Fruit fly (Drosophila melanogaster) whole organism, embryonic: ENCODE results near the gene Rpn1.

Experiments
- BtbVII ChIP-seq: fragments of 200-800 bp; sonication (Bioruptor generic); optimal IDR thresholded peaks from 3 replicates; lab custom pipeline; 2017; ENCODE audit warnings: missing biosample characterization, mild to moderate bottlenecking, missing genetic modification characterization
- CG12219 ChIP-seq: fragments of 200-800 bp; sonication (Bioruptor generic); optimal IDR thresholded peaks from 3 replicates; lab custom pipeline; 2018; ENCODE audit warnings: missing biosample characterization, mild to moderate bottlenecking, missing genetic modification characterization
- CG13424 ChIP-seq: fragments of 200-800 bp; sonication (Bioruptor generic); optimal IDR thresholded peaks from 2 replicates; lab custom pipeline; 2019; ENCODE audit warnings: missing biosample characterization, mild to moderate bottlenecking, missing genetic modification characterization, moderate library complexity
- CG1603 ChIP-seq: fragments of 200-800 bp; sonication (Bioruptor generic); optimal IDR thresholded peaks from 2 replicates; lab custom pipeline; 2019; ENCODE audit warnings: missing biosample characterization, mild to moderate bottlenecking, missing genetic modification characterization, moderate library complexity
- CG17186 ChIP-seq: fragments of 200-800 bp; sonication (Bioruptor generic); optimal IDR thresholded peaks from 3 replicates; lab custom pipeline; 2017; ENCODE audit warnings: missing biosample characterization, missing genetic modification reagents, missing genetic modification characterization
- CG18011 ChIP-seq: fragments of 200-800 bp; sonication (Bioruptor generic); optimal IDR thresholded peaks from 2 replicates; lab custom pipeline; 2017; ENCODE audit warnings: missing biosample characterization, missing genetic modification characterization, mild to moderate bottlenecking, moderate library complexity, missing genotype
- CG2120 ChIP-seq: fragments of 200-800 bp; sonication (Bioruptor generic); optimal IDR thresholded peaks from 3 replicates; lab custom pipeline; 2016; ENCODE audit warnings: missing biosample characterization, missing genetic modification characterization
- CG30431 ChIP-seq: fragments of 200-800 bp; sonication (Bioruptor generic); optimal IDR thresholded peaks from 2 replicates; lab custom pipeline; 2017; ENCODE audit warnings: missing biosample characterization, missing genetic modification characterization
- CG31365 ChIP-seq: fragments of 200-800 bp; sonication (Bioruptor generic); optimal IDR thresholded peaks from 2 replicates; lab custom pipeline; 2018; ENCODE audit warnings: missing biosample characterization, mild to moderate bottlenecking, missing genetic modification characterization
- CG3163 ChIP-seq: fragments of 200-800 bp; sonication (Bioruptor generic); optimal IDR thresholded peaks from 3 replicates; lab custom pipeline; 2016; ENCODE audit warnings: missing biosample characterization, missing genetic modification characterization
- CG3281 ChIP-seq: fragments of 200-800 bp; sonication (Bioruptor generic); optimal IDR thresholded peaks from 3 replicates; lab custom pipeline; 2017; ENCODE audit warnings: missing biosample characterization, mild to moderate bottlenecking, missing genetic modification characterization
- CG33213 ChIP-seq: fragments of 200-800 bp; sonication (Bioruptor generic); optimal IDR thresholded peaks from 3 replicates; lab custom pipeline; 2016; ENCODE audit warnings: missing biosample characterization, missing genetic modification characterization
- CG34224 ChIP-seq: fragments of 200-800 bp; sonication (Bioruptor generic); IDR thresholded peaks from 3 replicates; pipeline ENCODE4 v1.3.6; 2022; ENCODE audit warnings: missing biosample characterization, missing genetic modification characterization; ENCODE audit not compliant: partially characterized antibody
- CG3847 ChIP-seq: fragments of 200-800 bp; sonication (Bioruptor generic); IDR thresholded peaks from 2 replicates; pipeline ENCODE4 v1.3.6; 2022; ENCODE audit warnings: missing biosample characterization, missing genetic modification characterization
- CG6175 ChIP-seq: fragments of 200-800 bp; sonication (Bioruptor generic); IDR thresholded peaks from 3 replicates; pipeline ENCODE4 v1.3.6; 2022; ENCODE audit warnings: missing biosample characterization, missing genetic modification characterization
- CG6854 ChIP-seq: fragments of 200-800 bp; sonication (Bioruptor generic); optimal IDR thresholded peaks from 3 replicates; lab custom pipeline; 2017; ENCODE audit warnings: missing biosample characterization, mild to moderate bottlenecking, missing genetic modification characterization
- CG7271 ChIP-seq: fragments of 200-800 bp; sonication (Bioruptor generic); optimal IDR thresholded peaks from 2 replicates; lab custom pipeline; 2018; ENCODE audit warnings: missing biosample characterization, mild to moderate bottlenecking, missing genetic modification characterization, moderate library complexity
- CG7786 ChIP-seq: fragments of 200-800 bp; sonication (Bioruptor generic); optimal IDR thresholded peaks from 2 replicates; lab custom pipeline; 2016; ENCODE audit warnings: missing biosample characterization, missing genetic modification characterization
- CG8089 ChIP-seq: fragments of 200-800 bp; sonication (Bioruptor generic); optimal IDR thresholded peaks from 3 replicates; lab custom pipeline; 2016; ENCODE audit warnings: missing biosample characterization, missing genetic modification characterization
- CG8281 ChIP-seq: fragments of 200-800 bp; sonication (Bioruptor generic); optimal IDR thresholded peaks from 2 replicates; lab custom pipeline; 2018; ENCODE audit warnings: missing biosample characterization, mild to moderate bottlenecking, missing genetic modification characterization, moderate library complexity
- Doc3 ChIP-seq: fragments of 200-800 bp; sonication (Bioruptor generic); IDR thresholded peaks from 3 replicates; pipeline ENCODE4 v1.3.6; 2022; ENCODE audit warnings: missing biosample characterization, missing genetic modification characterization; ENCODE audit not compliant: partially characterized antibody
- Dp ChIP-seq: fragments of 200-800 bp; sonication (Bioruptor generic); optimal IDR thresholded peaks from 2 replicates; lab custom pipeline; 2018; ENCODE audit warnings: missing biosample characterization, mild to moderate bottlenecking, missing genetic modification characterization, moderate library complexity
- E2f2 ChIP-seq: fragments of 200-800 bp; sonication (Bioruptor generic); IDR thresholded peaks from 2 replicates; pipeline ENCODE4 v1.3.6; 2022; ENCODE audit warnings: missing biosample characterization, missing genetic modification characterization
- Gsc ChIP-seq: fragments of 200-800 bp; sonication (Bioruptor generic); IDR thresholded peaks from 2 replicates; pipeline ENCODE4 v1.3.6; 2022; ENCODE audit warnings: missing biosample characterization, missing genetic modification characterization
- Hr3 ChIP-seq: fragments of 200-800 bp; sonication (Bioruptor generic); optimal IDR thresholded peaks from 3 replicates; lab custom pipeline; 2016; ENCODE audit warnings: missing biosample characterization, missing genetic modification characterization
- Hr78 ChIP-seq, 2 experiments: fragments of 200-800 bp in 1 of 2; fragments of >200 bp in 1 of 2; sonication (Bioruptor generic) in 1 of 2; optimal IDR thresholded peaks; 2 replicates each; lab custom pipeline; 2017 to 2019; ENCODE audit warnings: missing biosample characterization in 2 of 2, missing genetic modification characterization in 2 of 2, mild to moderate bottlenecking in 1 of 2, moderate library complexity in 1 of 2
- Lpt ChIP-seq: fragments of >200 bp; optimal IDR thresholded peaks from 2 replicates; lab custom pipeline; 2018; ENCODE audit warnings: missing biosample characterization, missing genetic modification characterization
- Mad ChIP-seq: fragments of 200-800 bp; sonication (Bioruptor generic); optimal IDR thresholded peaks from 2 replicates; lab custom pipeline; 2016; ENCODE audit warnings: missing biosample characterization, missing genetic modification characterization
- Med ChIP-seq: fragments of 200-800 bp; sonication (Bioruptor generic); peaks from one replicate; lab custom pipeline; 2016; ENCODE audit warnings: missing biosample characterization, missing genetic modification characterization, mild to moderate bottlenecking, inconsistent platforms, moderate library complexity
- Mes4 ChIP-seq: fragments of 200-800 bp; sonication (Bioruptor generic); optimal IDR thresholded peaks from 2 replicates; lab custom pipeline; 2016; ENCODE audit warnings: missing biosample characterization, missing genetic modification characterization
- Oaz ChIP-seq: fragments of 200-800 bp; sonication (Bioruptor generic); IDR thresholded peaks from 2 replicates; pipeline ENCODE4 v1.3.6; 2022; ENCODE audit warnings: missing biosample characterization, missing genetic modification characterization
- PHDP ChIP-seq: fragments of 200-800 bp; sonication (Bioruptor generic); optimal IDR thresholded peaks from 3 replicates; lab custom pipeline; 2018; ENCODE audit warnings: missing biosample characterization, mild to moderate bottlenecking, missing genetic modification characterization, moderate library complexity
- ase ChIP-seq: fragments of 200-800 bp; sonication (Bioruptor generic); IDR thresholded peaks from 3 replicates; pipeline ENCODE4 v1.3.6; 2022; ENCODE audit warnings: missing biosample characterization, missing genetic modification characterization
- disco-r ChIP-seq: fragments of 200-800 bp; sonication (Bioruptor generic); optimal IDR thresholded peaks from 2 replicates; lab custom pipeline; 2016; ENCODE audit warnings: missing biosample characterization, missing genetic modification characterization
- en ChIP-seq: fragments of 200-800 bp; sonication (Bioruptor generic); optimal IDR thresholded peaks from 2 replicates; lab custom pipeline; 2016; ENCODE audit warnings: missing biosample characterization, missing genetic modification characterization
- gem ChIP-seq: fragments of 200-800 bp; sonication (Bioruptor generic); optimal IDR thresholded peaks from 2 replicates; lab custom pipeline; 2019; ENCODE audit warnings: missing biosample characterization, mild to moderate bottlenecking, missing genetic modification characterization, moderate library complexity
- hb ChIP-seq: fragments of 200-800 bp; sonication (Bioruptor generic); IDR thresholded peaks from 3 replicates; pipeline ENCODE4 v1.3.6; 2022; ENCODE audit warnings: missing biosample characterization, missing genetic modification characterization; ENCODE audit not compliant: partially characterized antibody
- her ChIP-seq: fragments of 200-800 bp; sonication (Bioruptor generic); optimal IDR thresholded peaks from 2 replicates; lab custom pipeline; 2016; ENCODE audit warnings: missing biosample characterization, missing genetic modification characterization
- hkb ChIP-seq, 2 experiments: fragments of 200-800 bp in 1 of 2; fragments of >200 bp in 1 of 2; sonication (Bioruptor generic) in 1 of 2; IDR thresholded peaks in 1 of 2; optimal IDR thresholded peaks in 1 of 2; 2 replicates each; pipeline versions ENCODE4 v1.3.6 to Lab custom; 2017 to 2022; ENCODE audit warnings: missing biosample characterization in 1 of 2, missing genetic modification characterization in 1 of 2
- klu ChIP-seq: fragments of 200-800 bp; sonication (Bioruptor generic); IDR thresholded peaks from 2 replicates; pipeline ENCODE4 v1.3.6; 2022; ENCODE audit warnings: missing biosample characterization, missing genetic modification characterization
- nmo ChIP-seq: fragments of 200-800 bp; sonication (Bioruptor generic); optimal IDR thresholded peaks from 2 replicates; lab custom pipeline; 2018; ENCODE audit warnings: missing biosample characterization, mild to moderate bottlenecking, missing genetic modification characterization, moderate library complexity
- onecut ChIP-seq: fragments of 200-800 bp; sonication (Bioruptor generic); IDR thresholded peaks from 2 replicates; pipeline ENCODE4 v1.3.6; 2022; ENCODE audit warnings: missing biosample characterization, missing genetic modification characterization
- pfk ChIP-seq: fragments of 200-800 bp; sonication (Bioruptor generic); optimal IDR thresholded peaks from 2 replicates; lab custom pipeline; 2018; ENCODE audit warnings: missing biosample characterization, mild to moderate bottlenecking, missing genetic modification characterization, moderate library complexity
- sens ChIP-seq: fragments of 200-800 bp; sonication (Bioruptor generic); peaks from one replicate; lab custom pipeline; 2016; ENCODE audit warnings: missing biosample characterization, missing genetic modification characterization
- sna ChIP-seq: fragments of 200-800 bp; sonication (Bioruptor generic); IDR thresholded peaks from 2 replicates; pipeline ENCODE4 v1.3.6; 2022; ENCODE audit warnings: missing biosample characterization, missing genetic modification characterization; ENCODE audit not compliant: partially characterized antibody
- tin ChIP-seq: fragments of 200-800 bp; sonication (Bioruptor generic); optimal IDR thresholded peaks from 3 replicates; lab custom pipeline; 2016; ENCODE audit warnings: missing biosample characterization, missing genetic modification characterization
- trem ChIP-seq: fragments of 200-800 bp; optimal IDR thresholded peaks from 3 replicates; lab custom pipeline; 2019; ENCODE audit warnings: missing biosample characterization, mild to moderate bottlenecking, missing genetic modification characterization, moderate library complexity
- zen ChIP-seq: fragments of 200-800 bp; sonication (Bioruptor generic); optimal IDR thresholded peaks from 3 replicates; lab custom pipeline; 2018; ENCODE audit warnings: missing biosample characterization, mild to moderate bottlenecking, missing genetic modification characterization, moderate library complexity
- zfh1 ChIP-seq: fragments of 200-800 bp; sonication (Bioruptor generic); IDR thresholded peaks from 3 replicates; pipeline ENCODE4 v1.3.6; 2022; ENCODE audit warnings: missing biosample characterization, missing genetic modification characterization

Gene Rpn1

DNA sequence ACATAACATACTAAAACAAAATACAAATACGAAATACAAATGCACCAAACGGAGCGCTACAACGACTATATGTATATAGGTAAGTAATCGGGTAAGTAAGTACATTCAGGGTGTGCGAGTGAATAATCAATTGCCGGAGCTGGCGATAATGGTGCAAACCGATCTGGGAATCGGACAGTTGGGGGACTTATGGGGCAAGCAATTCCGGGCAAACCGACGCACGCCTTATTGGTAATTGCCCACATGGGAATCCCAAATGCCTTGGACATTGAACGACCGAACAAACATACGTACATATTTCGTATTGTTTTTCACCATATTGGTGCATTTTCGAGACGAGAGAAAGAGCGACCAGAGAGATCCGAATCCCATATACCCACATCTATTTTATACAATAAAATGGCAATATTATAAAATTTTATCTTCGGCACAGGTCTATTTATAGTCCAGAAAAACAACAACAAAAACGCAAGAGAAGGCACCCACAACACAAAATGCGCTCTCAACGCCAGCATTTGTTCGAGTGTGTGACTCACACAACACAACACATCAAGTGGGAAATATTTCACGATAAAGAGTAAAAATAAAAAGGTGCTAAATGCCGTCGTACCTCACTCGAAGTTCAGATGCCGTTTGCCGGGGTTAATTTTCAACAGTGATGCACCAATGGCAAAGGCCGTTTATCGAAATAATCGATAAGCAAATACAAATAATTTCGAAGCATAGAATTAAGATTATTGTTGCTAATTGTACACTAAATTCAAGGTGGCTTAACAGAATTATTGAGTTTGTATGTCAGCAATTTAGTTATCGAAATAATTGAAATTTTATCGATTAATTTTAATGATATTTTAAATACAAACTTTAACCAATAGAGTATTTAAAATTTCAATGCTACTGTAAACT lies 14.4 kb upstream of the Rpn1 start (continued):
- TF ChIP-seq CG1603 (peak; percentile 22), gem (tag; lab: Kevin White, UChicago) (peak; percentile 39), zen (tag; lab: Kevin White, UChicago) (no peak), hkb (optimal IDR thresholded peaks at IDR 0.05; lab: Kevin White, UChicago) (no peak), hkb (GFP tag; IDR thresholded peaks at IDR 0.05; lab: Robert Waterston, UW) (no peak), klu (GFP tag; lab: Robert Waterston, UW) (no peak), CG31365 (tag; lab: Kevin White, UChicago) (no peak), her (no peak), CG17186 (no peak), CG8281 (tag; lab: Kevin White, UChicago) (no peak), PHDP (peak; percentile 23), CG33213 (GFP tag; lab: Kevin White, UChicago) (no peak), tin (no peak), CG2120 (GFP tag; lab: Kevin White, UChicago) (peak; percentile 25), CG8089 (GFP tag; lab: Kevin White, UChicago) (no peak), Mes4 (GFP tag; lab: Kevin White, UChicago) (no peak), Mad (GFP tag; lab: Kevin White, UChicago) (no peak), en (GFP tag; lab: Kevin White, UChicago) (no peak), nmo (no peak), sens (GFP tag; lab: Kevin White, UChicago) (peak; percentile 74), ase (no peak), Med (GFP tag; lab: Kevin White, UChicago) (peak; percentile 37), sna (no peak), CG3163 (GFP tag; lab: Kevin White, UChicago) (no peak), Dp (no peak), onecut (GFP tag; lab: Robert Waterston, UW) (no peak), CG30431 (GFP tag; lab: Kevin White, UChicago) (no peak), BtbVII (GFP tag; lab: Kevin White, UChicago) (no peak), hb (no peak), CG18011 (GFP tag; lab: Kevin White, UChicago) (no peak), CG6854 (GFP tag; lab: Kevin White, UChicago) (no peak), CG6175 (GFP tag; lab: Robert Waterston, UW) (no peak), disco-r (GFP tag; lab: Kevin White, UChicago) (no peak), Lpt (GFP tag; lab: Kevin White, UChicago) (no peak), Hr3 (GFP tag; lab: Kevin White, UChicago) (no peak), CG13424 (tag; lab: Kevin White, UChicago) (no peak), CG3281 (no peak), CG34224 (GFP tag; lab: Robert Waterston, UW) (peak; percentile 34; the same call in 2 of the 3 replicates), CG12219 (GFP tag; lab: Kevin White, UChicago) (no peak), CG3847 (GFP tag; lab: Robert Waterston, UW) (no peak), zfh1 (GFP tag; lab: Robert Waterston, UW) (no peak), E2f2 (GFP tag; lab: Robert Waterston, UW) (no peak), Gsc (GFP tag; lab: Robert Waterston, UW) (no peak), CG7271 (no peak), Oaz (GFP tag; lab: Robert Waterston, UW) (no peak), CG7786 (GFP tag; lab: Kevin White, UChicago) (no peak), Doc3 (GFP tag; lab: Robert Waterston, UW) (no peak), pfk (GFP tag; lab: Kevin White, UChicago) (no peak), Hr78 (GFP tag; optimal IDR thresholded peaks at IDR 0.05; lab: Kevin White, UChicago) (peak in 1 of 2 experiments; percentile 47), trem (no peak)
